Worm (Caenorhabditis elegans) whole organism, young adult: ENCODE measurements around the gene T06E6.15.

Experiments
- B0019.2 ChIP-seq: fragments of 200-800 bp; sonication (Bioruptor generic); conservative IDR thresholded peaks from 2 replicates; pipeline ENCODE4 v1.3.6; 2022; ENCODE audit warnings: missing genetic modification reagents, missing genetic modification characterization, missing compliant biosample characterization
- C06A6.2 ChIP-seq: fragments of 200-800 bp; sonication (Bioruptor generic); conservative IDR thresholded peaks from 2 replicates; pipeline ENCODE4 v1.3.6; 2022; ENCODE audit warnings: missing genetic modification characterization, missing compliant biosample characterization
- C17E4.6 ChIP-seq: fragments of 200-800 bp; sonication (Bioruptor generic); IDR thresholded peaks from 2 replicates; pipeline ENCODE4 v1.3.6; 2022; ENCODE audit warnings: missing genetic modification reagents, missing genetic modification characterization, missing compliant biosample characterization
- F10E7.11 ChIP-seq: sonication (generic microtip); optimal IDR thresholded peaks from 2 replicates; lab custom pipeline; 2017; ENCODE audit warnings: mild to moderate bottlenecking, missing genetic modification characterization, moderate library complexity, missing compliant biosample characterization
- F33H1.4 ChIP-seq: fragments of 200-800 bp; sonication (Bioruptor generic); IDR thresholded peaks from 2 replicates; pipeline ENCODE4 v1.3.6; 2022; ENCODE audit warnings: missing genetic modification reagents, missing genetic modification characterization, missing compliant biosample characterization
- F39B2.1 ChIP-seq: fragments of 200-800 bp; sonication (Bioruptor generic); IDR thresholded peaks from 2 replicates; pipeline ENCODE4 v1.3.6; 2022; ENCODE audit warnings: missing genetic modification reagents, missing genetic modification characterization, missing compliant biosample characterization
- F55B11.4 ChIP-seq: sonication (generic microtip); optimal IDR thresholded peaks from 2 replicates; lab custom pipeline; 2016; ENCODE audit warnings: missing compliant biosample characterization, missing genetic modification characterization, borderline replicate concordance; ENCODE audit not compliant: insufficient read depth
- F57A8.1 ChIP-seq: fragments of 200-800 bp; sonication (Bioruptor generic); optimal IDR thresholded peaks from 2 replicates; lab custom pipeline; 2018; ENCODE audit warnings: mild to moderate bottlenecking, missing genetic modification characterization, moderate library complexity, missing compliant biosample characterization
- Y53G8AR.9 ChIP-seq: fragments of 200-800 bp; sonication (Bioruptor generic); conservative IDR thresholded peaks from 2 replicates; pipeline ENCODE4 v1.3.6; 2022; ENCODE audit warnings: missing genetic modification reagents, missing genetic modification characterization, missing compliant biosample characterization
- Y56A3A.18 ChIP-seq: fragments of 200-800 bp; sonication (Bioruptor generic); IDR thresholded peaks from 2 replicates; pipeline ENCODE4 v1.3.6; 2022; ENCODE audit warnings: missing genetic modification reagents, missing genetic modification characterization, missing compliant biosample characterization
- Y95B8A.8 ChIP-seq: fragments of 200-800 bp; sonication (Bioruptor generic); IDR thresholded peaks from 2 replicates; pipeline ENCODE4 v1.3.6; 2022; ENCODE audit warnings: missing genetic modification reagents, missing genetic modification characterization, missing compliant biosample characterization
- ama-1 ChIP-seq, 3 experiments: fragments of 150-350 bp in 1 of 3; sonication (generic microtip) in 2 of 3; optimal IDR thresholded peaks; 2 replicates each; lab custom pipeline; 2014 to 2018; ENCODE audit warnings: missing biosample characterization in 2 of 3, missing genetic modification characterization in 2 of 3, missing genetic modification reagents in 2 of 3
- aptf-2 ChIP-seq: fragments of 200-800 bp; sonication (Bioruptor generic); conservative IDR thresholded peaks from 2 replicates; pipeline ENCODE4 v1.3.6; 2022; ENCODE audit warnings: missing genetic modification reagents, missing genetic modification characterization, missing compliant biosample characterization
- athp-1 ChIP-seq: sonication (generic microtip); optimal IDR thresholded peaks from 2 replicates; lab custom pipeline; 2017; ENCODE audit warnings: mild to moderate bottlenecking, missing genetic modification characterization, missing compliant biosample characterization
- attf-6 ChIP-seq: fragments of 200-800 bp; sonication (Bioruptor generic); IDR thresholded peaks from 2 replicates; pipeline ENCODE4 v1.3.6; 2022; ENCODE audit warnings: missing genetic modification reagents, missing genetic modification characterization, missing compliant biosample characterization
- ceh-27 ChIP-seq: fragments of 200-800 bp; sonication (Bioruptor generic); optimal IDR thresholded peaks from 2 replicates; lab custom pipeline; 2018; ENCODE audit warnings: mild to moderate bottlenecking, missing genetic modification characterization, moderate library complexity, missing compliant biosample characterization
- ceh-79 ChIP-seq: sonication (generic microtip); optimal IDR thresholded peaks from 2 replicates; lab custom pipeline; 2017; ENCODE audit warnings: mild to moderate bottlenecking, missing genetic modification characterization, missing compliant biosample characterization
- chd-7 ChIP-seq: sonication (generic microtip); optimal IDR thresholded peaks from 2 replicates; lab custom pipeline; 2016; ENCODE audit warnings: mild to moderate bottlenecking, missing genetic modification characterization, moderate library complexity, missing compliant biosample characterization
- die-1 ChIP-seq: sonication (generic microtip); optimal IDR thresholded peaks from 2 replicates; lab custom pipeline; 2016; ENCODE audit warnings: missing genotype, mild to moderate bottlenecking, missing genetic modification characterization, missing compliant biosample characterization
- egl-44 ChIP-seq: fragments of 200-800 bp; sonication (Bioruptor generic); IDR thresholded peaks from 2 replicates; pipeline ENCODE4 v1.3.6; 2022; ENCODE audit warnings: missing genetic modification reagents, missing genetic modification characterization, missing compliant biosample characterization
- ekl-4 ChIP-seq: fragments of 200-800 bp; sonication (Bioruptor generic); IDR thresholded peaks from 2 replicates; pipeline ENCODE4 v1.3.6; 2022; ENCODE audit warnings: missing genetic modification reagents, missing genetic modification characterization, missing compliant biosample characterization
- him-1 ChIP-seq: sonication (generic microtip); optimal IDR thresholded peaks from 2 replicates; lab custom pipeline; 2016; ENCODE audit warnings: missing genotype, missing genetic modification reagents, missing genetic modification characterization, missing compliant biosample characterization
- lin-54 ChIP-seq: fragments of 200-800 bp; sonication (Bioruptor generic); optimal IDR thresholded peaks from 2 replicates; lab custom pipeline; 2018; ENCODE audit warnings: mild to moderate bottlenecking, missing genetic modification characterization, missing compliant biosample characterization
- madf-10 ChIP-seq: sonication (generic microtip); optimal IDR thresholded peaks from 2 replicates; lab custom pipeline; 2016; ENCODE audit warnings: mild to moderate bottlenecking, missing genetic modification characterization, missing compliant biosample characterization
- madf-6 ChIP-seq: fragments of 200-800 bp; sonication (Bioruptor generic); IDR thresholded peaks from 2 replicates; pipeline ENCODE4 v1.3.6; 2022; ENCODE audit warnings: missing genetic modification reagents, missing genetic modification characterization, missing compliant biosample characterization
- mel-28 ChIP-seq: sonication (generic microtip); optimal IDR thresholded peaks from 2 replicates; lab custom pipeline; 2016; ENCODE audit warnings: borderline replicate concordance, mild to moderate bottlenecking, missing genetic modification characterization, missing compliant biosample characterization
- nfya-1 ChIP-seq: sonication (generic microtip); optimal IDR thresholded peaks from 2 replicates; lab custom pipeline; 2017; ENCODE audit warnings: antibody characterized with exemption, missing compliant biosample characterization, missing genetic modification characterization, borderline replicate concordance; ENCODE audit not compliant: insufficient read depth
- nhr-90 ChIP-seq: sonication (generic microtip); optimal IDR thresholded peaks from 2 replicates; lab custom pipeline; 2016; ENCODE audit warnings: missing genotype, mild to moderate bottlenecking, missing genetic modification characterization, missing compliant biosample characterization
- pbrm-1 ChIP-seq: fragments of 200-800 bp; sonication (Bioruptor generic); IDR thresholded peaks from 2 replicates; pipeline ENCODE4 v1.3.6; 2022; ENCODE audit warnings: missing genetic modification reagents, missing genetic modification characterization, missing compliant biosample characterization
- pha-4 ChIP-seq: fragments of 150-350 bp; sonication (generic microtip); optimal IDR thresholded peaks from 2 replicates; lab custom pipeline; 2014; ENCODE audit warnings: missing biosample characterization, missing genetic modification reagents, missing genetic modification characterization
- repo-1 ChIP-seq: sonication (generic microtip); optimal IDR thresholded peaks from 2 replicates; lab custom pipeline; 2017; ENCODE audit warnings: mild to moderate bottlenecking, missing genetic modification characterization, missing compliant biosample characterization
- rpc-1 ChIP-seq, 2 experiments: fragments of 150-350 bp in 1 of 2; sonication (generic microtip) in 1 of 2; optimal IDR thresholded peaks; 2 replicates each; lab custom pipeline; 2014 to 2018; ENCODE audit warnings: missing biosample characterization in 1 of 2, missing genetic modification characterization in 1 of 2, missing genetic modification reagents in 1 of 2, missing genotype in 1 of 2
- sdz-38 ChIP-seq: sonication (generic microtip); optimal IDR thresholded peaks from 2 replicates; lab custom pipeline; 2016; ENCODE audit warnings: missing genotype, missing genetic modification characterization, missing compliant biosample characterization
- tbp1 ChIP-seq: fragments of 200-800 bp; sonication (Bioruptor generic); optimal IDR thresholded peaks from 2 replicates; lab custom pipeline; 2018; ENCODE audit warnings: mild to moderate bottlenecking, missing genetic modification characterization, missing compliant biosample characterization
- tlf-1 ChIP-seq: fragments of 200-800 bp; sonication (Bioruptor generic); optimal IDR thresholded peaks from 2 replicates; lab custom pipeline; 2018; ENCODE audit warnings: mild to moderate bottlenecking, missing genetic modification characterization, missing compliant biosample characterization
- zim-3 ChIP-seq: sonication (generic microtip); optimal IDR thresholded peaks from 2 replicates; lab custom pipeline; 2017; ENCODE audit warnings: mild to moderate bottlenecking, missing genetic modification characterization, moderate library complexity, missing compliant biosample characterization
- ztf-6 ChIP-seq: fragments of 200-800 bp; sonication (Bioruptor generic); IDR thresholded peaks from 2 replicates; pipeline ENCODE4 v1.3.6; 2022; ENCODE audit warnings: missing genetic modification reagents, missing genetic modification characterization, missing compliant biosample characterization

T06E6.15 gene

ce11 chrV:15412625-15413024 is 13.0 kb upstream of the T06E6.15 start, which contains the start of gene srbc-63:
srbc-63 (minus strand) TSS chrV:15412725.
- no peak for TF ChIP-seq F39B2.1 (GFP tag; lab: Robert Waterston, UW)
- no peak for TF ChIP-seq F57A8.1 (GFP tag; lab: Kevin White, UChicago)
- no peak for TF ChIP-seq B0019.2 (GFP tag; lab: Robert Waterston, UW)
- no peak for TF ChIP-seq ama-1 (optimal IDR thresholded peaks at IDR 0.05; lab: Kevin White, UChicago)
- TF ChIP-seq ama-1 (GFP tag; optimal IDR thresholded peaks at IDR 0.05; lab: Kevin White, UChicago): no peak
- TF ChIP-seq F33H1.4 (GFP tag; lab: Robert Waterston, UW): no peak
- no peak for TF ChIP-seq him-1 (tag; lab: Kevin White, UChicago)
- TF ChIP-seq pbrm-1 (GFP tag; lab: Robert Waterston, UW): no peak
- no peak for TF ChIP-seq ceh-27 (GFP tag; lab: Kevin White, UChicago)

ce11 chrV:15406928-15407327 is 7.3 kb upstream of the T06E6.15 start, which contains the start of gene srh-257:
srh-257 (plus strand) TSS chrV:15407228.
- TF ChIP-seq lin-54 (GFP tag; lab: Kevin White, UChicago) (no peak), C17E4.6 (no peak), C06A6.2 (no peak), nhr-90 (tag; lab: Kevin White, UChicago) (no peak), athp-1 (tag; lab: Kevin White, UChicago) (no peak), ztf-6 (no peak), egl-44 (GFP tag; lab: Robert Waterston, UW) (no peak), tbp1 (GFP tag; lab: Kevin White, UChicago) (no peak), zim-3 (tag; lab: Kevin White, UChicago) (no peak), Y53G8AR.9 (no peak), tlf-1 (GFP tag; lab: Kevin White, UChicago) (no peak), nfya-1 (tag; lab: Kevin White, UChicago) (no peak), Y95B8A.8 (no peak)

ce11 chrV:15404859-15405258 is 5.3 kb upstream of the T06E6.15 start, which contains the start of gene srh-258:
srh-258 (plus strand) TSS chrV:15405159.
- TF ChIP-seq repo-1 (tag; lab: Kevin White, UChicago) (no peak), nhr-90 (tag; lab: Kevin White, UChicago) (no peak)

ce11 chrV:15401856-15402314 is 2.3 kb upstream of the T06E6.15 start, which contains the start of gene fbxa-135:
fbxa-135 (plus strand) TSS chrV:15402264.
- TF ChIP-seq F55B11.4: no peak
- no peak for TF ChIP-seq ceh-79
- no peak for TF ChIP-seq madf-10 (tag; lab: Kevin White, UChicago)
- TF ChIP-seq sdz-38: no peak
- TF ChIP-seq rpc-1 (optimal IDR thresholded peaks at IDR 0.05; lab: Kevin White, UChicago): no peak
- TF ChIP-seq rpc-1 (tag; optimal IDR thresholded peaks at IDR 0.05; lab: Kevin White, UChicago): no peak
- no peak for TF ChIP-seq Y56A3A.18 (GFP tag; lab: Robert Waterston, UW)
- no peak for TF ChIP-seq chd-7
- no peak for TF ChIP-seq ekl-4 (GFP tag; lab: Robert Waterston, UW)
- no peak for TF ChIP-seq F10E7.11 (tag; lab: Kevin White, UChicago)
- no peak for TF ChIP-seq pbrm-1 (GFP tag; lab: Robert Waterston, UW)
- TF ChIP-seq aptf-2: no peak
- TF ChIP-seq madf-6 (GFP tag; lab: Robert Waterston, UW): no peak
- TF ChIP-seq mel-28 (tag; lab: Kevin White, UChicago): no peak
- TF ChIP-seq die-1: no peak
- TF ChIP-seq attf-6: no peak
- TF ChIP-seq pha-4 (tag; lab: Kevin White, UChicago): no peak
- TF ChIP-seq, all 124 proteins: peak for 0
